Fruit fly (Drosophila melanogaster) whole organism, adult: ENCODE data around the gene CG11583.

Experiments used
- CG11617 ChIP-seq: fragments of 200-800 bp; sonication (Bioruptor generic); optimal IDR thresholded peaks from 2 replicates; lab custom pipeline; 2017; ENCODE audit warnings: mild to moderate bottlenecking, missing biosample characterization, missing genetic modification reagents, missing genetic modification characterization
- CG12768 ChIP-seq: fragments of 200-800 bp; sonication (Bioruptor generic); optimal IDR thresholded peaks from 2 replicates; lab custom pipeline; 2017; ENCODE audit warnings: missing biosample characterization, missing genetic modification characterization, mild to moderate bottlenecking, moderate library complexity, missing genetic modification reagents
- CG5204 ChIP-seq: fragments of 200-800 bp; sonication (Bioruptor generic); optimal IDR thresholded peaks from 2 replicates; lab custom pipeline; 2016; ENCODE audit warnings: missing biosample characterization, missing genetic modification characterization
- Mnt ChIP-seq: fragments of 200-800 bp; sonication (Bioruptor generic); optimal IDR thresholded peaks from 2 replicates; lab custom pipeline; 2016; ENCODE audit warnings: missing biosample characterization, mild to moderate bottlenecking, missing genetic modification characterization
- kay ChIP-seq: fragments of 200-800 bp; sonication (Bioruptor generic); peaks from one replicate; lab custom pipeline; 2016; ENCODE audit warnings: missing biosample characterization, missing genetic modification characterization, borderline replicate concordance
- ovo ChIP-seq: fragments of 200-800 bp; sonication (Bioruptor generic); optimal IDR thresholded peaks from 2 replicates; lab custom pipeline; 2016; ENCODE audit warnings: missing biosample characterization, missing genetic modification characterization

dm6 chr3L:4283428-4284089 lies 942 bp upstream of the CG11583 start, which contains the start of the genes srw and CG1316:
- TF ChIP-seq kay (GFP tag; lab: Kevin White, UChicago) (no peak), CG5204 (GFP tag; lab: Kevin White, UChicago) (no peak), CG11617 (GFP tag; lab: Kevin White, UChicago) (no peak), Mnt (GFP tag; lab: Kevin White, UChicago) (peak; percentile 41), CG12768 (GFP tag; lab: Kevin White, UChicago) (peak; percentile 32), ovo (GFP tag; lab: Kevin White, UChicago) (no peak)
